Worm (Caenorhabditis elegans) whole organism, young adult: Measurements from ENCODE around the gene ptp-5.2.

Source experiments
- F23B12.7 ChIP-seq: sonication (generic microtip); optimal IDR thresholded peaks from 2 replicates; lab custom pipeline; 2017; ENCODE audit warnings: missing genetic modification characterization, mild to moderate bottlenecking, missing compliant biosample characterization, antibody characterized with exemption, moderate library complexity; ENCODE audit not compliant: insufficient read depth
- ceh-40 ChIP-seq: fragments of 200-800 bp; sonication (Bioruptor generic); IDR thresholded peaks from 2 replicates; pipeline ENCODE4 v1.3.6; 2022; ENCODE audit warnings: missing genetic modification characterization, missing compliant biosample characterization
- ets-4 ChIP-seq: fragments of 200-800 bp; sonication (Bioruptor generic); optimal IDR thresholded peaks from 2 replicates; lab custom pipeline; 2018; ENCODE audit warnings: mild to moderate bottlenecking, missing genetic modification characterization, missing compliant biosample characterization
- lir-1 ChIP-seq: fragments of 200-800 bp; sonication (Bioruptor generic); conservative IDR thresholded peaks from 2 replicates; pipeline ENCODE4 v1.3.6; 2022; ENCODE audit warnings: missing genetic modification reagents, missing genetic modification characterization, missing compliant biosample characterization
- nhr-120 ChIP-seq: fragments of 200-800 bp; sonication (Bioruptor generic); IDR thresholded peaks from 2 replicates; pipeline ENCODE4 v1.3.6; 2022; ENCODE audit warnings: missing genetic modification characterization, missing compliant biosample characterization
- nhr-90 ChIP-seq: sonication (generic microtip); optimal IDR thresholded peaks from 2 replicates; lab custom pipeline; 2016; ENCODE audit warnings: missing genotype, mild to moderate bottlenecking, missing genetic modification characterization, missing compliant biosample characterization
- rcor-1 ChIP-seq: fragments of 200-800 bp; sonication (Bioruptor generic); IDR thresholded peaks from 2 replicates; pipeline ENCODE4 v1.3.6; 2022; ENCODE audit warnings: missing genetic modification reagents, missing genetic modification characterization, missing compliant biosample characterization
- rec-8 ChIP-seq, 2 experiments: sonication (generic microtip); optimal IDR thresholded peaks; 2 replicates each; lab custom pipeline; 2016; ENCODE audit warnings: mild to moderate bottlenecking in 2 of 2, missing genetic modification characterization in 2 of 2, missing genetic modification reagents in 2 of 2, missing genotype in 2 of 2, missing biosample characterization in 1 of 2, missing compliant biosample characterization in 1 of 2, moderate library complexity in 1 of 2
- unc-130 ChIP-seq: sonication (generic microtip); optimal IDR thresholded peaks from 2 replicates; lab custom pipeline; 2016; ENCODE audit warnings: missing genetic modification reagents, missing genetic modification characterization, missing compliant biosample characterization
- unc-62 ChIP-seq: fragments of 150-350 bp; optimal IDR thresholded peaks from 2 replicates; lab custom pipeline; 2014; ENCODE audit warnings: missing biosample characterization, missing genetic modification reagents, missing genetic modification characterization
- ztf-18 ChIP-seq: sonication (generic microtip); optimal IDR thresholded peaks from 2 replicates; lab custom pipeline; 2016; ENCODE audit warnings: missing genotype, mild to moderate bottlenecking, missing genetic modification characterization, missing compliant biosample characterization

DNA sequence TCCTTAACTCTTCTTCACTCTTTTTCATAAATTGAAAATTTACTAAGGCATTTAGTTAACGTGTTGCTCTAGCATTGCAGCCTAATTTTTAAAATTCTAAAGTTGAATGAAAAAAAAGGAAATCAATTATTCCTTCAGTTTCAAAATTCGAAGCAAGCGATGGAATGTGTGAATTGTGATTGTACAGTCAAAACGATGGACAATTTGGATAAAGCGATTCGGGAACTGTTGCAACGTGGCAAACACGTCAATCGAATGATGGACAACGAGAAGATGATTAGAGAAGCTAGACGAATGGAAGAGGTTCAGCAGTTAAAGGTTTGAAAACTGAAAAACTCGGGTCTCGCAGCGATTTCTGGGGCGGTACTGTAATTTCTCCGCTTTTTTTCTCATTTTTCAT lies 38.4 kb upstream of the ptp-5.2 start, which contains the start of gene Y57G11C.14:
- TF ChIP-seq rec-8 (tag; optimal IDR thresholded peaks at IDR 0.05; lab: Kevin White, UChicago) (no peak), nhr-120 (GFP tag; lab: Robert Waterston, UW) (no peak), ets-4 (GFP tag; lab: Kevin White, UChicago) (no peak), F23B12.7 (tag; lab: Kevin White, UChicago) (no peak), unc-130 (GFP tag; lab: Kevin White, UChicago) (no peak), ztf-18 (no peak), lir-1 (GFP tag; lab: Robert Waterston, UW) (no peak), rcor-1 (GFP tag; lab: Robert Waterston, UW) (no peak), nhr-90 (no peak), unc-62 (no peak), ceh-40 (GFP tag; lab: Robert Waterston, UW) (no peak)
